Worm (Caenorhabditis elegans) whole organism, early embryonic: ENCODE measurements around the gene M01B2.13.

Source experiments
- F13C5.2 ChIP-seq: sonication (generic microtip); optimal IDR thresholded peaks from 2 replicates; lab custom pipeline; 2017; ENCODE audit warnings: mild to moderate bottlenecking, missing genetic modification characterization, inconsistent platforms, missing compliant biosample characterization
- aly-1 ChIP-seq: sonication (generic microtip); optimal IDR thresholded peaks from 2 replicates; lab custom pipeline; 2016; ENCODE audit warnings: missing genetic modification characterization, missing compliant biosample characterization
- ama-1 ChIP-seq: fragments of 150-350 bp; optimal IDR thresholded peaks from 2 replicates; lab custom pipeline; 2014
- ets-7 ChIP-seq: sonication (generic microtip); optimal IDR thresholded peaks from 2 replicates; lab custom pipeline; 2016; ENCODE audit warnings: missing genotype, missing genetic modification characterization, missing compliant biosample characterization
- hmbx-1 ChIP-seq: sonication (generic microtip); optimal IDR thresholded peaks from 2 replicates; lab custom pipeline; 2016; ENCODE audit warnings: mild to moderate bottlenecking, missing genetic modification characterization, missing compliant biosample characterization
- hmg-4 ChIP-seq: fragments of 200-800 bp; sonication (Bioruptor generic); optimal IDR thresholded peaks from 2 replicates; lab custom pipeline; 2018; ENCODE audit warnings: mild to moderate bottlenecking, missing genetic modification characterization, missing compliant biosample characterization
- scrt-1 ChIP-seq: fragments of 200-800 bp; sonication (Bioruptor generic); IDR thresholded peaks from 2 replicates; pipeline ENCODE4 v1.3.6; 2022; ENCODE audit warnings: missing genetic modification characterization, missing compliant biosample characterization
- sea-1 ChIP-seq: fragments of 200-800 bp; sonication (Bioruptor generic); conservative IDR thresholded peaks from 2 replicates; pipeline ENCODE4 v1.3.6; 2022; ENCODE audit warnings: missing genetic modification characterization, missing compliant biosample characterization
- tbx-11 ChIP-seq: fragments of 200-800 bp; sonication (Bioruptor generic); IDR thresholded peaks from 2 replicates; pipeline ENCODE4 v1.3.6; 2022; ENCODE audit warnings: missing genetic modification characterization, missing compliant biosample characterization

ce11 chrV:15276915-15277314 is 11.2 kb upstream of the M01B2.13 start, which contains the start of gene srw-17:
- TF ChIP-seq F13C5.2 (no peak), aly-1 (tag; lab: Kevin White, UChicago) (no peak), ama-1 (lab: Kevin White, UChicago) (no peak), hmbx-1 (tag; lab: Kevin White, UChicago) (no peak), tbx-11 (no peak), ets-7 (tag; lab: Kevin White, UChicago) (no peak), sea-1 (GFP tag; lab: Robert Waterston, UW) (no peak), hmg-4 (GFP tag; lab: Kevin White, UChicago) (no peak), scrt-1 (GFP tag; lab: Robert Waterston, UW) (no peak)
